Fruit fly (Drosophila melanogaster) Kc167 (cell line): Measurements from ENCODE around the gene CG43078.

ENCODE experiments used
- h ChIP-seq: fragments of >200 bp; optimal IDR thresholded peaks from 3 replicates; lab custom pipeline; 2018; ENCODE audit warnings: missing external identifiers
- insv ChIP-seq: fragments of >200 bp; optimal IDR thresholded peaks from 3 replicates; lab custom pipeline; 2018; ENCODE audit warnings: missing external identifiers
- psq ChIP-seq: fragments of >200 bp; optimal IDR thresholded peaks from 2 replicates; lab custom pipeline; 2017; ENCODE audit warnings: missing external identifiers
- ttk ChIP-seq: sonication (Bioruptor generic); optimal IDR thresholded peaks from 2 replicates; lab custom pipeline; 2017; ENCODE audit warnings: missing external identifiers

DNA sequence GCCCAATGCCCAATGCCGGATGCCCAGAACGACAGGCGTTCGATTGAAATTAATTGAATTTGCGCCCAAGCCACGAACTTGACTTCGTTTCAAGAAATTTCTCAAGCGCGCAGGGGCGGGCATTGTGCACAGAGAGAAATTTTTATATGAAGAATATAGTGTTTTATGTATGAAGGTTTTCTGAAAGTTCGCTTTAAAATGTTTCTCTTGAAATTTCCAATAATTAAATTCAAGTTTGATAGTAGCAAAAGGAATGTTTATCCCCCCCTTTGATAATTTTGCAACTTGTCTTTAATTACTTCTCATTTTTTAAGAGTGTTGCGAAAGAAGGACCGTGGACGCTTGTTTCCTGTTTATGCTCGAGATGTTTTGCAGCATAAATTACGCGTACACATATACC is 32.7 kb upstream of the CG43078 start:
- TF ChIP-seq insv (lab: Kevin White, UChicago) (no peak), h (lab: Kevin White, UChicago) (no peak), psq (lab: Kevin White, UChicago) (no peak), ttk (no peak)
